Fruit fly (Drosophila melanogaster) whole organism, prepupa: ENCODE measurements around the gene rump.
A peak's percentile ranks its signal among the peaks of the same experiment; 100 is the strongest.

Experiments used
- CG10631 ChIP-seq: fragments of 200-800 bp; sonication (Bioruptor generic); optimal IDR thresholded peaks from 2 replicates; lab custom pipeline; 2016; ENCODE audit warnings: missing biosample characterization, missing genetic modification characterization
- CG10669 ChIP-seq: fragments of 200-800 bp; sonication (Bioruptor generic); optimal IDR thresholded peaks from 3 replicates; lab custom pipeline; 2018; ENCODE audit warnings: missing biosample characterization, mild to moderate bottlenecking, missing genetic modification characterization, moderate library complexity
- CG11294 ChIP-seq: fragments of 200-800 bp; sonication (Bioruptor generic); IDR thresholded peaks from 2 replicates; pipeline ENCODE4 v1.3.6; 2022; ENCODE audit warnings: missing biosample characterization, missing genetic modification characterization
- CG11902 ChIP-seq: fragments of 200-800 bp; sonication (Bioruptor generic); optimal IDR thresholded peaks from 3 replicates; lab custom pipeline; 2016; ENCODE audit warnings: missing biosample characterization, missing genetic modification characterization
- CG15336 ChIP-seq: fragments of 200-800 bp; sonication (Bioruptor generic); IDR thresholded peaks from 2 replicates; pipeline ENCODE4 v1.3.6; 2022; ENCODE audit warnings: missing biosample characterization, missing genetic modification characterization
- CG1621 ChIP-seq: fragments of 200-800 bp; sonication (Bioruptor generic); optimal IDR thresholded peaks from 3 replicates; lab custom pipeline; 2018; ENCODE audit warnings: missing biosample characterization, mild to moderate bottlenecking, missing genetic modification characterization
- CG3032 ChIP-seq: fragments of 200-800 bp; optimal IDR thresholded peaks from 2 replicates; lab custom pipeline; 2019; ENCODE audit warnings: missing biosample characterization, mild to moderate bottlenecking, missing genetic modification characterization, moderate library complexity
- CG31627 ChIP-seq: fragments of 200-800 bp; sonication (Bioruptor generic); optimal IDR thresholded peaks from 3 replicates; lab custom pipeline; 2016; ENCODE audit warnings: missing biosample characterization, missing genetic modification characterization
- CG32006 ChIP-seq: fragments of 200-800 bp; sonication (Bioruptor generic); optimal IDR thresholded peaks from 3 replicates; lab custom pipeline; 2017; ENCODE audit warnings: missing biosample characterization, mild to moderate bottlenecking, missing genetic modification characterization
- CG3919 ChIP-seq: fragments of 200-800 bp; sonication (Bioruptor generic); optimal IDR thresholded peaks from 3 replicates; lab custom pipeline; 2016; ENCODE audit warnings: missing biosample characterization, missing genetic modification characterization
- CG6163 ChIP-seq: fragments of 200-800 bp; sonication (Bioruptor generic); IDR thresholded peaks from 3 replicates; pipeline ENCODE4 v1.3.6; 2022; ENCODE audit warnings: missing biosample characterization, missing genetic modification characterization
- CG6792 ChIP-seq: fragments of 200-800 bp; sonication (Bioruptor generic); optimal IDR thresholded peaks from 3 replicates; lab custom pipeline; 2016; ENCODE audit warnings: missing biosample characterization, missing genetic modification characterization
- CG6854 ChIP-seq: fragments of 200-800 bp; sonication (Bioruptor generic); optimal IDR thresholded peaks from 2 replicates; lab custom pipeline; 2017; ENCODE audit warnings: missing biosample characterization, mild to moderate bottlenecking, missing genetic modification characterization
- CG7368 ChIP-seq: fragments of 200-800 bp; sonication (Bioruptor generic); optimal IDR thresholded peaks from 3 replicates; lab custom pipeline; 2016; ENCODE audit warnings: missing biosample characterization, missing genetic modification characterization
- CG8119 ChIP-seq: fragments of 200-800 bp; sonication (Bioruptor generic); IDR thresholded peaks from 3 replicates; pipeline ENCODE4 v1.3.6; 2022; ENCODE audit warnings: missing biosample characterization, missing genetic modification characterization
- CG8632 ChIP-seq: fragments of 200-800 bp; sonication (Bioruptor generic); optimal IDR thresholded peaks from 3 replicates; lab custom pipeline; 2016; ENCODE audit warnings: missing biosample characterization, missing genetic modification characterization
- CG9139 ChIP-seq: fragments of 200-800 bp; sonication (Bioruptor generic); optimal IDR thresholded peaks from 3 replicates; lab custom pipeline; 2017; ENCODE audit warnings: missing biosample characterization, mild to moderate bottlenecking, missing genetic modification characterization
- Eip75B ChIP-seq: fragments of 200-800 bp; sonication (Bioruptor generic); optimal IDR thresholded peaks from 3 replicates; lab custom pipeline; 2016; ENCODE audit warnings: missing biosample characterization, missing genetic modification characterization
- Eip78C ChIP-seq: fragments of 200-800 bp; sonication (Bioruptor generic); peaks from one replicate; lab custom pipeline; 2016; ENCODE audit warnings: missing biosample characterization, missing genetic modification characterization
- Eip93F ChIP-seq: fragments of 200-800 bp; sonication (Bioruptor generic); optimal IDR thresholded peaks from 2 replicates; lab custom pipeline; 2016; ENCODE audit warnings: missing biosample characterization, mild to moderate bottlenecking, missing genetic modification characterization
- Ets96B ChIP-seq: fragments of 200-800 bp; optimal IDR thresholded peaks from 2 replicates; lab custom pipeline; 2019; ENCODE audit warnings: missing biosample characterization, mild to moderate bottlenecking, missing genetic modification characterization, moderate library complexity
- Hr38 ChIP-seq: sonication (Bioruptor generic); optimal IDR thresholded peaks from 2 replicates; lab custom pipeline; 2016; ENCODE audit warnings: missing biosample characterization, missing genetic modification characterization
- Hr39 ChIP-seq: fragments of 200-800 bp; sonication (Bioruptor generic); optimal IDR thresholded peaks from 2 replicates; lab custom pipeline; 2016; ENCODE audit warnings: missing biosample characterization, missing genetic modification characterization
- Hr4 ChIP-seq: fragments of 200-800 bp; sonication (Bioruptor generic); optimal IDR thresholded peaks from 3 replicates; lab custom pipeline; 2016; ENCODE audit warnings: missing biosample characterization, missing genetic modification characterization
- Lpt ChIP-seq: fragments of 200-800 bp; sonication (Bioruptor generic); optimal IDR thresholded peaks from 3 replicates; lab custom pipeline; 2016; ENCODE audit warnings: missing biosample characterization, missing genetic modification characterization
- Met ChIP-seq: fragments of 200-800 bp; sonication (Bioruptor generic); optimal IDR thresholded peaks from 3 replicates; lab custom pipeline; 2016; ENCODE audit warnings: missing biosample characterization, missing genetic modification characterization
- Sox14 ChIP-seq: fragments of 200-800 bp; sonication (Bioruptor generic); optimal IDR thresholded peaks from 3 replicates; lab custom pipeline; 2016; ENCODE audit warnings: missing biosample characterization, missing genetic modification characterization
- achi ChIP-seq: fragments of 200-800 bp; sonication (Bioruptor generic); optimal IDR thresholded peaks from 3 replicates; lab custom pipeline; 2016; ENCODE audit warnings: missing biosample characterization, missing genetic modification characterization
- dsx ChIP-seq: fragments of 200-800 bp; optimal IDR thresholded peaks from 3 replicates; lab custom pipeline; 2019; ENCODE audit warnings: missing biosample characterization, mild to moderate bottlenecking, missing genetic modification characterization, moderate library complexity; ENCODE audit not compliant: poor library complexity, severe bottlenecking
- eg ChIP-seq: fragments of 200-800 bp; sonication (Bioruptor generic); IDR thresholded peaks from 3 replicates; pipeline ENCODE4 v1.3.6; 2022; ENCODE audit warnings: missing biosample characterization, missing genetic modification characterization
- esn ChIP-seq: fragments of 200-800 bp; sonication (Bioruptor generic); optimal IDR thresholded peaks from 2 replicates; lab custom pipeline; 2016; ENCODE audit warnings: missing biosample characterization, mild to moderate bottlenecking, missing genetic modification characterization, moderate library complexity
- fd85E ChIP-seq: fragments of 200-800 bp; sonication (Bioruptor generic); optimal IDR thresholded peaks from 3 replicates; lab custom pipeline; 2016; ENCODE audit warnings: missing biosample characterization, missing genetic modification characterization
- fkh ChIP-seq: fragments of 200-800 bp; sonication (Bioruptor generic); optimal IDR thresholded peaks from 3 replicates; lab custom pipeline; 2017; ENCODE audit warnings: missing biosample characterization, mild to moderate bottlenecking, missing genetic modification characterization, moderate library complexity
- lz ChIP-seq: fragments of 200-800 bp; sonication (Bioruptor generic); optimal IDR thresholded peaks from 3 replicates; lab custom pipeline; 2016; ENCODE audit warnings: missing biosample characterization, missing genetic modification characterization
- net ChIP-seq: fragments of 200-800 bp; sonication (Bioruptor generic); optimal IDR thresholded peaks from 3 replicates; lab custom pipeline; 2016; ENCODE audit warnings: missing biosample characterization, missing genetic modification characterization
- salr ChIP-seq, 2 experiments: fragments of 200-800 bp; sonication (Bioruptor generic); optimal IDR thresholded peaks; 3 replicates each; lab custom pipeline; 2016 to 2018; ENCODE audit warnings: missing biosample characterization in 2 of 2, missing genetic modification characterization in 2 of 2, mild to moderate bottlenecking in 1 of 2
- spab ChIP-seq: fragments of 200-800 bp; sonication (Bioruptor generic); optimal IDR thresholded peaks from 2 replicates; lab custom pipeline; 2017; ENCODE audit warnings: missing biosample characterization, mild to moderate bottlenecking, missing genetic modification characterization, missing genetic modification reagents
- ss ChIP-seq, 2 experiments: fragments of 200-800 bp; sonication (Bioruptor generic); optimal IDR thresholded peaks; 2 replicates in 1 of 2; 3 replicates in 1 of 2; lab custom pipeline; 2017 to 2018; ENCODE audit warnings: mild to moderate bottlenecking in 2 of 2, missing biosample characterization in 2 of 2, missing genetic modification characterization in 2 of 2, moderate library complexity in 1 of 2
- svp ChIP-seq: fragments of 200-800 bp; sonication (Bioruptor generic); peaks from one replicate; lab custom pipeline; 2016; ENCODE audit warnings: missing biosample characterization, missing genetic modification characterization
- vri ChIP-seq: fragments of 200-800 bp; sonication (Bioruptor generic); optimal IDR thresholded peaks from 3 replicates; lab custom pipeline; 2016; ENCODE audit warnings: missing biosample characterization, mild to moderate bottlenecking, missing genetic modification characterization

The rump gene

dm6 chr3R:9502416-9502763, 7.7 kb downstream of the rump start, which contains the start of gene RhoL:
Gene RhoL (minus strand): TSS chr3R:9502581.
- TF ChIP-seq Hr4 (GFP tag; lab: Kevin White, UChicago) (no peak), eg (no peak; the same call in 2 of the 3 replicates), Hr39 (GFP tag; lab: Kevin White, UChicago) (no peak), lz (GFP tag; lab: Kevin White, UChicago) (no peak), Eip75B (GFP tag; lab: Kevin White, UChicago) (peak; percentile 40), CG31627 (GFP tag; lab: Kevin White, UChicago) (no peak), Lpt (GFP tag; lab: Kevin White, UChicago) (peak; percentile 28), CG7368 (peak; percentile 6), dsx (GFP tag; lab: Kevin White, UChicago) (peak; percentile 90), CG11902 (GFP tag; lab: Kevin White, UChicago) (no peak), net (GFP tag; lab: Kevin White, UChicago) (peak; percentile 59), CG6792 (no peak), CG9139 (no peak), vri (peak; percentile 83), spab (no peak), fd85E (GFP tag; lab: Kevin White, UChicago) (no peak), Sox14 (GFP tag; lab: Kevin White, UChicago) (peak; percentile 28), CG10669 (no peak), Ets96B (tag; lab: Kevin White, UChicago) (peak; percentile 10), CG8119 (peak; percentile 43; the same call in 2 of the 3 replicates), CG32006 (no peak), CG3919 (GFP tag; lab: Kevin White, UChicago) (no peak), Eip93F (peak; percentile 29), CG6854 (peak; percentile 62), CG8632 (GFP tag; lab: Kevin White, UChicago) (no peak), CG11294 (no peak), CG10631 (no peak), CG15336 (peak; percentile 45; the same call in 1 of the 2 replicates), salr (GFP tag; optimal IDR thresholded peaks at IDR 0.05; lab: Kevin White, UChicago) (no peak), Eip78C (GFP tag; lab: Kevin White, UChicago) (peak; percentile 81), Met (GFP tag; lab: Kevin White, UChicago) (no peak), ss (GFP tag; optimal IDR thresholded peaks at IDR 0.05; lab: Kevin White, UChicago) (peak; percentile 21 to 40), fkh (GFP tag; lab: Kevin White, UChicago) (peak; percentile 37), esn (GFP tag; lab: Kevin White, UChicago) (peak; percentile 47), CG3032 (peak; percentile 11), CG1621 (tag; lab: Kevin White, UChicago) (peak; percentile 25), CG6163 (GFP tag; lab: Robert Waterston, UW) (peak; percentile 70), Hr38 (no peak)

DNA sequence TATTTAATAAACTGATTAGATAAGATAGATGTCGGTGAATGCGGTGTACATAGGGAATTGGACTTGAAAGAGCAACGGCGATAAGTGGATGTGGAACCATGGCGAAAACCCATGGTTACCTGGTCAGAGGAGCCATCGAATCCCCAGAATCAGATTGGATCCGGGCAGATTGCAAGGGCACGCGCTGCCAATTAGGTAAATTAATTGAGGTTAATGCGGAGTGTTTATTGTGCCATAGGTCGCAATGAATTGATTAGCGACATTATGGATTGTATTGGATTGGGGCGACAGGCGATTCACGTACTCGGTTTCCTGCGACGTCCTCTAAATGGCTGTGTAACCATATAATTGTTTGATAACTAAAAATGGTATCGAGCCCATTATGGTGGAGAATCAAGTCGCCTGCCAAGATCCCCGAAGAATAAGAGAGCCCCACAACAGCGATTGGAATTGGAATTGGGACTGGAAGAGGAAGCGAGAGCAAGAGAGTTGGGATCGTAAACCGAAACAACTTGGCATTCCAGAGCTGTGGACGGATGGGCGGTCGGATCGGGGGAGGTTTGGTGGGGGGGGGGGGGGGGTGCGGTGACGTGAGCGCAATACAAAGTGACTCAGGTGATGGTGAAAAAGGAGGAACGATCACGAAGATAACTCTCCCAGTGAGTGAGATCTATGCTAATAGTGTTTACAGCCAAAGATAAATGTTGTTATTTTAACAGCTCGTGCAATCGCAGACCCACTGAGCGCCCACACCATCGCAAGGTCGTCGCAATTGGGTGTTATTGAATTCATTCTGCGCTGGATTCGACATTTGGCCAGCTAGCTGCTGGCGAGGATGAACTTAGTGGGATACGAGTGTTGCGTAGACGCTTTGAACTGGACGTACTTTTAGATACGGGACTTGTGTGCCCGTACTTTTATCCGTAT, 8.4 kb downstream of the rump start:
- TF ChIP-seq Eip78C (GFP tag; lab: Kevin White, UChicago) (peak; percentile 52), ss (GFP tag; optimal IDR thresholded peaks at IDR 0.05; lab: Kevin White, UChicago) (peak in 1 of 2 experiments; percentile 16), eg (no peak), svp (GFP tag; lab: Kevin White, UChicago) (peak; percentile 82), Lpt (GFP tag; lab: Kevin White, UChicago) (no peak), esn (GFP tag; lab: Kevin White, UChicago) (no peak), fkh (GFP tag; lab: Kevin White, UChicago) (peak; percentile 43), achi (GFP tag; lab: Kevin White, UChicago) (no peak), dsx (GFP tag; lab: Kevin White, UChicago) (peak; percentile 68)
